Worm (Caenorhabditis elegans): Measurements from ENCODE around the gene T11F9.7.

Gene T11F9.7

ce11 chrV:11443503-11443902 lies 32.2 kb upstream of the T11F9.7 start, which contains the start of gene F57B7.2:
TSS of gene F57B7.2 (minus strand) at chrV:11443603.
- no peak for TF ChIP-seq bed-2 (GFP tag; IDR thresholded peaks at IDR 0.05)
- TF ChIP-seq ztf-26 (tag; optimal IDR thresholded peaks at IDR 0.05), result no peak
- TF ChIP-seq nhr-179 (tag; optimal IDR thresholded peaks at IDR 0.05), result no peak
- TF ChIP-seq T07F8.4 (tag; optimal IDR thresholded peaks at IDR 0.05), result no peak
- no peak for TF ChIP-seq unc-62 (GFP tag; optimal IDR thresholded peaks at IDR 0.05)
- no peak for TF ChIP-seq F55B11.4 (tag; optimal IDR thresholded peaks at IDR 0.05; ENCODE audit: borderline replicate concordance, insufficient read depth)
- no peak for TF ChIP-seq unc-130 (GFP tag; optimal IDR thresholded peaks at IDR 0.05)
- no peak for TF ChIP-seq F33H1.4 (GFP tag; IDR thresholded peaks at IDR 0.05)
- no peak for TF ChIP-seq hmg-20 (GFP tag; IDR thresholded peaks at IDR 0.05)
- TF ChIP-seq zim-3 (tag; optimal IDR thresholded peaks at IDR 0.05), result no peak
- TF ChIP-seq lin-54 (GFP tag; optimal IDR thresholded peaks at IDR 0.05), result no peak
- TF ChIP-seq mel-28 (tag; optimal IDR thresholded peaks at IDR 0.05; ENCODE audit: borderline replicate concordance), result no peak
- no peak for TF ChIP-seq ztf-6 (GFP tag; IDR thresholded peaks at IDR 0.05)
- no peak for TF ChIP-seq akir-1 (GFP tag; optimal IDR thresholded peaks at IDR 0.05)
- no peak for TF ChIP-seq B0019.2 (GFP tag; conservative IDR thresholded peaks at IDR 0.05)

DNA sequence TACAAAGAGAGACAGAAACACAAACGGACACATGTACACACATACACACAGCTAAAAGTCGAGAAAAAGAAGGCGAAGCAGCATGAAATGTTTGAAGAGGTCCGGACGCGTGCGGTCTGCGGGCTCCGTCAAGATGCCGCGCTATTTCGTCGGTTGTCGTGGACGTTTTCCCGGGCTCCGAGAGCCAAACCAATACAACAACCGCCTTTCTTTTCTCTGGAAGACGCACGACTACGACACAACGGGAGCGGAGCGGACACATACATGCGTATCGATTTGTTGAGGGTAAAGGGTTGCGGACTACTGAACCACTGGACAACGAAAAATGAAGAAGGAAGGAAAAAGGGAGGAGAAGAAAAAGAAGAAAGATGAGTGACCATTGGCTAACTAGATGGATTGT lies 30.4 kb upstream of the T11F9.7 start:
- TF ChIP-seq madf-10 (tag; optimal IDR thresholded peaks at IDR 0.05), result peak; percentile 33
- no peak for TF ChIP-seq mel-28 (tag; optimal IDR thresholded peaks at IDR 0.05; ENCODE audit: borderline replicate concordance)
- TF ChIP-seq zfh-2 (GFP tag; conservative IDR thresholded peaks at IDR 0.05), result peak; percentile 82
- no peak for TF ChIP-seq F57A8.1 (GFP tag; optimal IDR thresholded peaks at IDR 0.05)
- TF ChIP-seq hlh-26 (GFP tag; conservative IDR thresholded peaks at IDR 0.05), result no peak
- 0 out of 2 replicates have a peak, but pooled peaks have one; percentile 37 for TF ChIP-seq cebp-2 (GFP tag; IDR thresholded peaks at IDR 0.05)

- no peak for TF ChIP-seq zfh-2 (GFP tag; conservative IDR thresholded peaks at IDR 0.05)
- no peak for TF ChIP-seq B0019.2 (GFP tag; conservative IDR thresholded peaks at IDR 0.05)
- no peak for TF ChIP-seq ccch-3 (GFP tag; optimal IDR thresholded peaks at IDR 0.05)
Measured at ce11 chrV:11446297-11446696, 29.4 kb upstream of the T11F9.7 start, which contains the start of gene mig-17. TSS of gene mig-17 (plus strand) at chrV:11446685.

DNA sequence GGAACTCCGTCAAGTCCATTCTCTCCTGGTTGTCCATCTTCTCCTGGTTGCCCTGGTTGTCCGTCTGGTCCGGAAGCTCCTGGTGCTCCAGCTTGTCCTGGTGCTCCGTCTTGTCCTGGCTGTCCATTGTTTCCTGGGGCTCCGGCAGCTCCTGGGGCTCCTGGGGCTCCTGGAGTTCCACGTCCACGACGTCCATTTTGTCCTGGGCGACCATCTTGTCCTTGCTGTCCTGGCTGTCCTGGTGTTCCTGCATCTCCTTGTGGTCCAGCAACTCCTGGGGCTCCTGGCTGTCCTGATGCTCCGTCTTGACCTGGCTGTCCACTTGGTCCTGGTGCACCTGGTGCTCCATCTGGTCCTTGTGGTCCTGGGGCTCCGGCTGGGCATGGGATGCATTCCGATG lies 26.3 kb upstream of the T11F9.7 start:
- no peak for TF ChIP-seq rec-8 (tag; optimal IDR thresholded peaks at IDR 0.05)
- TF ChIP-seq egrh-3 (GFP tag; IDR thresholded peaks at IDR 0.05), result peak; percentile 81
- TF ChIP-seq zfh-2 (GFP tag; conservative IDR thresholded peaks at IDR 0.05), result peak; percentile 93

- TF ChIP-seq ceh-100 (GFP tag; IDR thresholded peaks at IDR 0.05) (no peak), F10E7.11 (tag; optimal IDR thresholded peaks at IDR 0.05) (no peak), lsy-27 (tag; optimal IDR thresholded peaks at IDR 0.05; ENCODE audit: borderline replicate concordance, insufficient read depth) (no peak), ets-4 (GFP tag; optimal IDR thresholded peaks at IDR 0.05) (no peak), fkh-3 (tag; optimal IDR thresholded peaks at IDR 0.05) (no peak), nfyb-1 (GFP tag; IDR thresholded peaks at IDR 0.05) (no peak), him-1 (tag; optimal IDR thresholded peaks at IDR 0.05) (no peak), Y79H2A.3 (GFP tag; conservative IDR thresholded peaks at IDR 0.05) (no peak), hsf-1 (GFP tag; IDR thresholded peaks at IDR 0.05) (no peak), hlh-26 (GFP tag; conservative IDR thresholded peaks at IDR 0.05) (no peak), Y67H2A.10 (GFP tag; conservative IDR thresholded peaks at IDR 0.05) (no peak), rec-8 (tag; optimal IDR thresholded peaks at IDR 0.05) (no peak), ztf-26 (tag; optimal IDR thresholded peaks at IDR 0.05) (no peak)
Measured at ce11 chrV:11450257-11450656, 25.5 kb upstream of the T11F9.7 start, which contains the start of gene col-156. TSS of gene col-156 (minus strand) at chrV:11450357.
